Worm (Caenorhabditis elegans): Measurements from ENCODE around the gene Y73B6BL.37.

- TF ChIP-seq ama-1 (optimal IDR thresholded peaks at IDR 0.05), result no peak
- TF ChIP-seq unc-62 (GFP tag; optimal IDR thresholded peaks at IDR 0.05), result no peak
- TF ChIP-seq pha-4 (tag; optimal IDR thresholded peaks at IDR 0.05), result peak; percentile 32
- TF ChIP-seq snpc-4 (tag; optimal IDR thresholded peaks at IDR 0.05), result no peak
- TF ChIP-seq ceh-9 (tag; optimal IDR thresholded peaks at IDR 0.05), result no peak
- no peak for TF ChIP-seq skn-1 (tag; optimal IDR thresholded peaks at IDR 0.05)
- no peak for TF ChIP-seq ceh-28 (tag; optimal IDR thresholded peaks at IDR 0.05)
- no peak for TF ChIP-seq R02D3.7 (tag; optimal IDR thresholded peaks at IDR 0.05)
- no peak for TF ChIP-seq nhr-23 (tag; optimal IDR thresholded peaks at IDR 0.05)
- TF ChIP-seq fos-1 (tag; optimal IDR thresholded peaks at IDR 0.05), result no peak
Observed at ce11 chrIV:6480978-6481377, 6.2 kb upstream of the Y73B6BL.37 start.
